Worm (Caenorhabditis elegans) whole organism, L4 larva: ENCODE results near the gene F19F10.11.

ENCODE experiments used
- R02D3.7 ChIP-seq: fragments of 150-350 bp; sonication (generic microtip); optimal IDR thresholded peaks from 3 replicates; lab custom pipeline; 2014; ENCODE audit warnings: missing biosample characterization, missing genetic modification characterization
- Y105C5A.15 ChIP-seq: fragments of 200-800 bp; sonication (Bioruptor generic); IDR thresholded peaks from 2 replicates; pipeline ENCODE4 v1.3.6; 2022; ENCODE audit warnings: missing genetic modification characterization, missing compliant biosample characterization
- Y5F2A.4 ChIP-seq: fragments of 200-800 bp; sonication (Bioruptor generic); optimal IDR thresholded peaks from 2 replicates; lab custom pipeline; 2018; ENCODE audit warnings: mild to moderate bottlenecking, missing genetic modification characterization, missing compliant biosample characterization
- aha-1 ChIP-seq: fragments of 150-350 bp; peaks from one replicate; lab custom pipeline; 2014; ENCODE audit warnings: missing biosample characterization, missing genetic modification characterization
- ceh-32 ChIP-seq: sonication (generic microtip); optimal IDR thresholded peaks from 2 replicates; lab custom pipeline; 2016; ENCODE audit warnings: mild to moderate bottlenecking, missing genetic modification characterization, missing compliant biosample characterization; ENCODE audit not compliant: poor library complexity
- ceh-62 ChIP-seq: sonication (generic microtip); optimal IDR thresholded peaks from 2 replicates; lab custom pipeline; 2017; ENCODE audit warnings: missing biosample characterization, missing genetic modification characterization
- ces-1 ChIP-seq: fragments of 150-350 bp; sonication (generic microtip); optimal IDR thresholded peaks from 4 replicates; lab custom pipeline; 2014; ENCODE audit warnings: missing biosample characterization, missing genetic modification reagents, missing genetic modification characterization
- daf-8 ChIP-seq: fragments of 200-800 bp; sonication (Bioruptor generic); IDR thresholded peaks from 2 replicates; pipeline ENCODE4 v1.3.6; 2022; ENCODE audit warnings: missing genetic modification characterization, missing compliant biosample characterization
- dpl-1 ChIP-seq: fragments of 150-350 bp; optimal IDR thresholded peaks from 2 replicates; lab custom pipeline; 2014; ENCODE audit warnings: missing biosample characterization, missing genetic modification reagents, missing genetic modification characterization
- duxl-1 ChIP-seq: sonication (generic microtip); optimal IDR thresholded peaks from 2 replicates; lab custom pipeline; 2016; ENCODE audit warnings: mild to moderate bottlenecking, missing genetic modification characterization, moderate library complexity, missing compliant biosample characterization; ENCODE audit not compliant: poor library complexity
- egl-43 ChIP-seq: fragments of 200-800 bp; sonication (Bioruptor generic); IDR thresholded peaks from 2 replicates; pipeline ENCODE4 v1.3.6; 2022; ENCODE audit warnings: missing genetic modification reagents, missing genetic modification characterization, missing compliant biosample characterization
- hlh-30 ChIP-seq: sonication (generic microtip); optimal IDR thresholded peaks from 2 replicates; lab custom pipeline; 2017; ENCODE audit warnings: antibody characterized with exemption, mild to moderate bottlenecking, missing genetic modification characterization, missing compliant biosample characterization; ENCODE audit not compliant: insufficient read depth
- jun-1 ChIP-seq: fragments of 150-350 bp; optimal IDR thresholded peaks from 2 replicates; lab custom pipeline; 2014; ENCODE audit warnings: missing biosample characterization, missing genetic modification reagents, missing genetic modification characterization
- lin-38 ChIP-seq: fragments of 200-800 bp; sonication (Bioruptor generic); IDR thresholded peaks from 2 replicates; pipeline ENCODE4 v1.3.6; 2022; ENCODE audit warnings: missing genetic modification reagents, missing genetic modification characterization, missing compliant biosample characterization
- lin-39 ChIP-seq: fragments of 150-350 bp; optimal IDR thresholded peaks from 2 replicates; lab custom pipeline; 2014; ENCODE audit warnings: missing biosample characterization, missing genetic modification reagents, missing genetic modification characterization
- mdl-1 ChIP-seq, 2 experiments: fragments of 150-350 bp in 1 of 2; sonication (generic microtip) in 1 of 2; optimal IDR thresholded peaks; 2 replicates each; lab custom pipeline; 2014 to 2017; ENCODE audit warnings: missing biosample characterization in 2 of 2, missing genetic modification characterization in 2 of 2
- mep-1 ChIP-seq: fragments of 150-350 bp; sonication (generic microtip); optimal IDR thresholded peaks from 3 replicates; lab custom pipeline; 2014; ENCODE audit warnings: missing biosample characterization, missing genetic modification characterization
- mxl-3 ChIP-seq: fragments of 200-800 bp; sonication (Bioruptor generic); optimal IDR thresholded peaks from 2 replicates; lab custom pipeline; 2018; ENCODE audit warnings: mild to moderate bottlenecking, missing genetic modification characterization, missing compliant biosample characterization
- nhr-10 ChIP-seq: fragments of 150-350 bp; optimal IDR thresholded peaks from 2 replicates; lab custom pipeline; 2014; ENCODE audit warnings: missing biosample characterization, missing genetic modification characterization
- nhr-28 ChIP-seq: fragments of 150-350 bp; optimal IDR thresholded peaks from 2 replicates; lab custom pipeline; 2014; ENCODE audit warnings: missing biosample characterization, missing genetic modification characterization
- nhr-41 ChIP-seq: fragments of 200-800 bp; sonication (Bioruptor generic); IDR thresholded peaks from 2 replicates; pipeline ENCODE4 v1.3.6; 2022; ENCODE audit warnings: missing genetic modification reagents, missing genetic modification characterization, missing compliant biosample characterization
- php-3 ChIP-seq: fragments of 200-800 bp; sonication (Bioruptor generic); IDR thresholded peaks from 2 replicates; pipeline ENCODE4 v1.3.6; 2022; ENCODE audit warnings: missing genetic modification reagents, missing genetic modification characterization, missing compliant biosample characterization
- sdz-12 ChIP-seq: fragments of 200-800 bp; sonication (Bioruptor generic); optimal IDR thresholded peaks from 2 replicates; lab custom pipeline; 2018; ENCODE audit warnings: mild to moderate bottlenecking, missing genetic modification characterization, missing compliant biosample characterization
- set-16 ChIP-seq: fragments of 200-800 bp; sonication (Bioruptor generic); IDR thresholded peaks from 2 replicates; pipeline ENCODE4 v1.3.6; 2022; ENCODE audit warnings: missing genetic modification reagents, missing genetic modification characterization, missing compliant biosample characterization
- spr-1 ChIP-seq: sonication (generic microtip); optimal IDR thresholded peaks from 2 replicates; lab custom pipeline; 2016; ENCODE audit warnings: mild to moderate bottlenecking, missing genetic modification characterization, missing compliant biosample characterization
- spr-3 ChIP-seq: fragments of 200-800 bp; sonication (Bioruptor generic); optimal IDR thresholded peaks from 2 replicates; lab custom pipeline; 2018; ENCODE audit warnings: mild to moderate bottlenecking, missing genetic modification characterization, missing compliant biosample characterization
- tra-1 ChIP-seq: fragments of 200-800 bp; sonication (Bioruptor generic); IDR thresholded peaks from 2 replicates; pipeline ENCODE4 v1.3.6; 2022; ENCODE audit warnings: missing genetic modification reagents, missing genetic modification characterization, missing compliant biosample characterization
- unc-62 ChIP-seq, 3 experiments: fragments of 150-350 bp in 1 of 3; sonication (generic microtip); optimal IDR thresholded peaks in 2 of 3; peaks in 1 of 3; 1 replicate in 1 of 3; 2 replicates in 2 of 3; lab custom pipeline; 2014 to 2017; ENCODE audit warnings: missing biosample characterization in 3 of 3, missing genetic modification characterization in 3 of 3, missing genetic modification reagents in 3 of 3, missing genotype in 1 of 3
- zag-1 ChIP-seq: fragments of 150-350 bp; optimal IDR thresholded peaks from 2 replicates; lab custom pipeline; 2014; ENCODE audit warnings: missing biosample characterization, missing genetic modification characterization
- zip-11 ChIP-seq: fragments of 200-800 bp; sonication (Bioruptor generic); IDR thresholded peaks from 2 replicates; pipeline ENCODE4 v1.3.6; 2022; ENCODE audit warnings: missing genetic modification characterization, missing compliant biosample characterization
- zip-2 ChIP-seq: fragments of 150-350 bp; optimal IDR thresholded peaks from 2 replicates; lab custom pipeline; 2014; ENCODE audit warnings: missing biosample characterization, missing genetic modification characterization

The F19F10.11 gene

ce11 chrV:7624652-7625051 is 37.1 kb upstream of the F19F10.11 start, which contains the start of gene grsp-4:
TSS of gene grsp-4 (plus strand) at chrV:7624952.
- TF ChIP-seq aha-1 (tag; lab: Kevin White, UChicago): peak; percentile 6
- no peak for TF ChIP-seq zip-11 (GFP tag; lab: Robert Waterston, UW)
- TF ChIP-seq spr-3 (GFP tag; lab: Kevin White, UChicago): no peak

ce11 chrV:7624152-7624551 is 36.6 kb upstream of the F19F10.11 start, which contains the start of gene C50E3.13:
TSS of gene C50E3.13 (minus strand) at chrV:7624252.
- TF ChIP-seq php-3 (no peak), set-16 (GFP tag; lab: Robert Waterston, UW) (no peak), Y5F2A.4 (GFP tag; lab: Kevin White, UChicago) (no peak), dpl-1 (GFP tag; lab: Kevin White, UChicago) (no peak), mxl-3 (no peak), hlh-30 (tag; lab: Kevin White, UChicago) (no peak), sdz-12 (GFP tag; lab: Kevin White, UChicago) (no peak), lin-39 (tag; lab: Kevin White, UChicago) (no peak), ces-1 (GFP tag; lab: Kevin White, UChicago) (no peak), zag-1 (no peak), mep-1 (tag; lab: Kevin White, UChicago) (no peak), Y105C5A.15 (GFP tag; lab: Robert Waterston, UW) (no peak)

DNA sequence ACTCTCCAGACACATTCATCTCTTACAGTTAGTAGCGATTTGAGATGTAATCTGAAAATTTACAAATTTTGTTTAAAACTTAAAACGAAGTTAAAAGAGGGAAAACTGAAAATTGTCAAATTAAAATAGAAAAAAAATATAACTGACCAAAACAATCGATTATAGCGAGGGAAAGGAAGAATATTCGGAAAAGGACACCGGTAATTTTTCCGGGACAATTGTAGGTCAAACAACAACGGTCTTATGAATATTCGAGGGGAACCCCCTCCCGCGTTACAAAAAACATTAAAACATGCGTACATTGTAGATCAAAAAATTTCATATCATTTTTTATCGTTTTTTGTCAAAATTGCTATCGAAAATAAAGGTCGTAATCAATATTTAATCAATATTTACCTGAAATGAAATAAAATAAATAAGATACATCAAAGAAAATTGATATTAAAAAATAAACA is 34.5 kb upstream of the F19F10.11 start, which contains the start of gene C50E3.12:
Gene C50E3.12, minus strand, starts transcription at position 51 of the 455 bp plus-strand sequence.
- TF ChIP-seq nhr-41 (GFP tag; lab: Robert Waterston, UW) (no peak), ceh-32 (tag; lab: Kevin White, UChicago) (no peak), zip-11 (GFP tag; lab: Robert Waterston, UW) (no peak), ceh-62 (no peak), zip-2 (no peak)
- TF ChIP-seq, all 104 proteins: peak for 0

- TF ChIP-seq mdl-1 (tag; optimal IDR thresholded peaks at IDR 0.05; lab: Kevin White, UChicago) (no peak), unc-62 (GFP tag; optimal IDR thresholded peaks at IDR 0.05 in 1 of 2; lab: Kevin White, UChicago) (peak in 1 of 2 experiments; percentile 78), unc-62 (tag; optimal IDR thresholded peaks at IDR 0.05; lab: Kevin White, UChicago) (no peak), duxl-1 (tag; lab: Kevin White, UChicago) (no peak)
Measured at ce11 chrV:7618114-7618513, 30.6 kb upstream of the F19F10.11 start, which contains the start of gene C50E3.15. TSS of gene C50E3.15 (plus strand) at chrV:7618414.

- TF ChIP-seq daf-8 (GFP tag; lab: Robert Waterston, UW) (no peak), Y105C5A.15 (GFP tag; lab: Robert Waterston, UW) (no peak), zip-11 (GFP tag; lab: Robert Waterston, UW) (no peak), jun-1 (tag; lab: Kevin White, UChicago) (no peak), egl-43 (GFP tag; lab: Robert Waterston, UW) (no peak), nhr-28 (tag; lab: Kevin White, UChicago) (no peak), lin-38 (no peak), lin-39 (tag; lab: Kevin White, UChicago) (no peak), ceh-62 (no peak), R02D3.7 (no peak), spr-1 (tag; lab: Kevin White, UChicago) (no peak), tra-1 (no peak), nhr-10 (no peak)
Measured at ce11 chrV:7612044-7612443, 24.5 kb upstream of the F19F10.11 start, which contains the start of gene clec-215. TSS of gene clec-215 (plus strand) at chrV:7612344.
